Worm (Caenorhabditis elegans): Measurements from ENCODE around the gene Y39E4B.10.

DNA sequence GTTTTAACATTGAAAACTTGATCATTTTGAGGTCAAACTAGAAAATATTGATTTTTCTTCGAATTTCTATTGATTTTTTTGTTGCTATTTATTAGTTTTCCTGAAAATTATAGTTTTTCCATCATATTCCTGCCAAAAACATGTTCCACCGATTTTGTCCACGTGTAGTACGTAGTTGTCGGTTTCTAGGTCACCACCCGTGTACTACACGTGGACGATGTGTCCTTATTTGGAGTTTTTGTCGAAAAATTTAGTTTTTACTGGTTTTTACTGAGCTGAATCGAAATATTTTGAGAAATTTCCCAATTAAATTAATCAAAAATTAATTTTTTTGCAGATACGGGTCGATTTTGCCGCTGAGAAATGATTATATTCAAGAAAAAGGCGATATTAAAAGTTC is 35.1 kb upstream of the Y39E4B.10 start:
- TF ChIP-seq ama-1 (optimal IDR thresholded peaks at IDR 0.05), result no peak
- TF ChIP-seq ama-1 (GFP tag; optimal IDR thresholded peaks at IDR 0.05), result no peak
- peak; percentile 70 for TF ChIP-seq unc-130 (GFP tag; optimal IDR thresholded peaks at IDR 0.05)
- TF ChIP-seq aptf-2 (GFP tag; conservative IDR thresholded peaks at IDR 0.05), result no peak
- TF ChIP-seq nfya-1 (tag; optimal IDR thresholded peaks at IDR 0.05; ENCODE audit: borderline replicate concordance, insufficient read depth), result no peak
